Worm (Caenorhabditis elegans) whole organism, L1 larva: ENCODE measurements around the gene srbc-22.

Source experiments
- ama-1 ChIP-seq: fragments of 150-350 bp; optimal IDR thresholded peaks from 2 replicates; lab custom pipeline; 2014
- ces-1 ChIP-seq: fragments of 150-350 bp; optimal IDR thresholded peaks from 2 replicates; lab custom pipeline; 2014; ENCODE audit warnings: missing biosample characterization, missing genetic modification reagents, missing genetic modification characterization
- lin-39 ChIP-seq: fragments of 150-350 bp; optimal IDR thresholded peaks from 2 replicates; lab custom pipeline; 2014; ENCODE audit warnings: missing biosample characterization, missing genetic modification reagents, missing genetic modification characterization
- nhr-237 ChIP-seq: fragments of 150-350 bp; optimal IDR thresholded peaks from 2 replicates; lab custom pipeline; 2014; ENCODE audit warnings: missing biosample characterization, missing genetic modification characterization
- nhr-90 ChIP-seq: sonication (generic microtip); optimal IDR thresholded peaks from 2 replicates; lab custom pipeline; 2016; ENCODE audit warnings: mild to moderate bottlenecking, missing genetic modification characterization, missing compliant biosample characterization; ENCODE audit not compliant: poor library complexity
- skn-1 ChIP-seq: fragments of 150-350 bp; optimal IDR thresholded peaks from 2 replicates; lab custom pipeline; 2014; ENCODE audit warnings: missing biosample characterization, missing genetic modification characterization
- snpc-4 ChIP-seq: fragments of 150-350 bp; optimal IDR thresholded peaks from 2 replicates; lab custom pipeline; 2014; ENCODE audit warnings: missing biosample characterization, missing genetic modification characterization
- unc-62 ChIP-seq: fragments of 150-350 bp; optimal IDR thresholded peaks from 2 replicates; lab custom pipeline; 2014; ENCODE audit warnings: missing biosample characterization, missing genetic modification reagents, missing genetic modification characterization
- zag-1 ChIP-seq: fragments of 150-350 bp; optimal IDR thresholded peaks from 2 replicates; lab custom pipeline; 2014; ENCODE audit warnings: missing biosample characterization, missing genetic modification characterization

DNA sequence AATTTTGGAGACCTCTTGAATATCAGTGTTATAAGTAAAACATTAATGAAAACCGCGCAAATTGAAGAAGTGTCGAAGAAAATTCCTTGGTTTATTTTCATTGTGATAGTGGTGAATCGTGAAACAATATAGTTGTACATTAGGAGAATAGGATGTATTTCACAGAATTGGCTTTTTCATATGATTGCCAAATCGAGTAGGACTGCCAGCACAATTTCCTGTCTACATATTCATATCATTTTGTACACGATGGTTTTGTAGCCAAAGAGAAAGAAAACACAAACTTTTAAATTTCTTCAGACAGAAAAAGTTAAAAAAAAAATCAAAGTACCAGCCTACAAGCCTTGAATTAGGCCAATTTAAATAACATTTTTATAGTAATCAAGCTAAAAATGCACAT, 6.8 kb downstream of the srbc-22 start, which contains the start of gene str-255:
- no peak for TF ChIP-seq zag-1 (tag; lab: Kevin White, UChicago)
- TF ChIP-seq ama-1, result no peak
- TF ChIP-seq ces-1 (GFP tag; lab: Kevin White, UChicago), result no peak
- TF ChIP-seq lin-39 (tag; lab: Kevin White, UChicago), result no peak
- no peak for TF ChIP-seq snpc-4
- no peak for TF ChIP-seq skn-1 (tag; lab: Kevin White, UChicago)
- no peak for TF ChIP-seq unc-62 (GFP tag; lab: Kevin White, UChicago)
- no peak for TF ChIP-seq nhr-90 (tag; lab: Kevin White, UChicago)
- TF ChIP-seq nhr-237 (tag; lab: Kevin White, UChicago), result no peak
